Worm (Caenorhabditis elegans): ENCODE data around the gene spe-39.

The spe-39 gene

DNA sequence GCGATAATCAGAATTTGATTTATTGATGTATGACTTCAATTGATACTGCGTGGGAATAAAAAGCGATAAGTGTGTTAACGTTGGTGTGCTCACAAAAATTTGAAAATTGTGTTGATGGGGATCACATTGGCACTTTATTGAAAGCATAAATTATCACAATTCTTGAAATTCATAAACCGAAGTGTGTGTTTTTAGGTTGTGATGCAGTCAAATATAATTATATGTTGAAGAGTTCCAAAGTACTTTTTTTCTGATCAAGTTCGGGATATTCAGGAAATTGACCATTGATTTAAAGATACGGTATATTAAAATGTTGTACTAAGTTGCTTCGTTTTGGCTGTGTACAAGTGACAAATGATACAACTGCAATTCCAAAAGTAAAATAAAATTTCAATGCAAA is 9.5 kb upstream of the spe-39 start, which contains the start of gene srh-28:
Gene srh-28, minus strand, starts transcription at position 101 of the 400 bp plus-strand sequence.
- TF ChIP-seq him-1 (tag; optimal IDR thresholded peaks at IDR 0.05) (no peak), W03F9.2 (tag; optimal IDR thresholded peaks at IDR 0.05) (no peak), dao-5 (tag; optimal IDR thresholded peaks at IDR 0.05) (no peak)

- TF ChIP-seq W03F9.2 (tag; optimal IDR thresholded peaks at IDR 0.05) (no peak), dao-5 (tag; optimal IDR thresholded peaks at IDR 0.05) (no peak), him-1 (tag; optimal IDR thresholded peaks at IDR 0.05) (no peak)
Measured at ce11 chrV:6778457-6778856, 6.8 kb upstream of the spe-39 start.

ce11 chrV:6780166-6780565 is 5.1 kb upstream of the spe-39 start, which contains the start of gene ZC404.15:
TSS of gene ZC404.15 (plus strand) at chrV:6780466.
- no peak for TF ChIP-seq dao-5 (tag; optimal IDR thresholded peaks at IDR 0.05)
- no peak for TF ChIP-seq W03F9.2 (tag; optimal IDR thresholded peaks at IDR 0.05)
- TF ChIP-seq him-1 (tag; optimal IDR thresholded peaks at IDR 0.05), result no peak

ce11 chrV:6780676-6781075 is 4.6 kb upstream of the spe-39 start:
- TF ChIP-seq dao-5 (tag; optimal IDR thresholded peaks at IDR 0.05) (no peak), him-1 (tag; optimal IDR thresholded peaks at IDR 0.05) (no peak), W03F9.2 (tag; optimal IDR thresholded peaks at IDR 0.05) (no peak)

DNA sequence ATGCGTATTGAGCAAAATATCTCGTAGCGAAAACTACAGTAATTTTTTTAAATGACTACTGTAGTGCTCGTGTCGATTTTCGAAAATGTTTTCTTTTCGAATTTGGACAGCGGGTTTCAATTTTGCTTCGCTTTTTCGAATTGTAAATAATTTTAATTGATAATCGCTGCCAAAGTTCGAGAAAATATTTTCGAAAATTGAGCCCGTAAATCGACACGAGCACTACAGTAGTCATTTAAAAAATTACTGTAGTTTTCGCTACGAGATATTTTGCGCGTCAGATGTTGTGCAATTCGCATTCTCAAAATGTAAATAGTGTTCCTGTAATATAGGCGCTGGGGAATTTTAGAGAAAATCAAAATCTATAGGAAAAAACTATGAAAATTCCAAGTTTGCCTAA is 3.0 kb upstream of the spe-39 start:
- TF ChIP-seq him-1 (tag; optimal IDR thresholded peaks at IDR 0.05) (no peak), dao-5 (tag; optimal IDR thresholded peaks at IDR 0.05) (no peak), W03F9.2 (tag; optimal IDR thresholded peaks at IDR 0.05) (no peak)

DNA sequence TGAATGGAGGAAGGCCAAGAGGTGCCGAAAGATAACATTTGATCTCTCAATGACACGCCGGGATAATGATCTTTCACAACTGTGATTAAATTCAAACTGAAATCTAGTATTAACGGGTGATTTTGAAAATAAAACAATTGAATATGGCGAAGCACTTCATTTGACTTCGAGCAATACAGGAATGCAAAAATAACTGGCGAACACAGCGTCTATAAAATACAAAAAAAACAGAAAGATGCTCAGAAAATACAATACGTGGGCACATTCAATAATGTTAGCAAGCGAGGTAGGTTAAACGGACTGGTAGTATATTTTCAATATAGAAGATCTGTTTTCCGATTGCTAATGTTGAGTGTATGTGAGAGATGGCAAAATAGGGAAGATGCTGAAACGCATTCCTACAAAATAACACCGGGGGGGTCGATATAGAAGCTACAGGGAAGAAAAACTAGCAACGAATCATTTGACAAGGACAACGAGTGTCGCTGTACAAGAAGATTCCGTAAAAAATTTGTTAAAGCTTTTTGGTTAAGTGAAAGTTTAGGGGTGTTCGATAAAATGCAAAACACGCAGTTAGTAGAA is 2.1 kb upstream of the spe-39 start:
- TF ChIP-seq him-1 (tag; optimal IDR thresholded peaks at IDR 0.05), result no peak

DNA sequence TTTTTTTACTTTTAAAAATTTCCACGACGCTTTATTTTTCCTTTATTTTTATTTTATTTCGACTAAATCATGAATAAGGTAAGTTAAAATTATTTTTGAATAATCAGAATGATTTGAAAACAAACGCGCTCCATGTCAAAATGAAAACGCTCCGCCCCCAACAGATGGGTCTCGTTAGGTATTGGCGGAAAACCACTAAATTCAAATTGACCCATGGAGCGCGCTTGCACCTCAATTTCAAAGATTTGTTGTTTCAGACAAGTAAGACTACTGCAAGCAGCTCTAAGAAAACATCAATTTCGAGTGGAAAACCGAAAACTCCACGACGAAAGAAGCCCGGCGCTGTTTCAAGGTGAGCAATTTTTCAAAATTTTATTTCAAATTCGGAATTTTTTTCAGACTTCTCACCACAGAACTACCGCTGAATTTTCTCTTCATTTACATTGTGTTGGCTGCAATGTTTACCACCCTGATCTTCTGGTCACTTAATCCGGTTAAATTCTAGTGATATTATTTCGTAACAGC is 2.7 kb downstream of the spe-39 start, which contains the start of gene ZC404.2:
Gene ZC404.2, plus strand, starts transcription at position 47 of the 525 bp plus-strand sequence.
- TF ChIP-seq him-1 (tag; optimal IDR thresholded peaks at IDR 0.05) (no peak), W03F9.2 (tag; optimal IDR thresholded peaks at IDR 0.05) (no peak), dao-5 (tag; optimal IDR thresholded peaks at IDR 0.05) (no peak)

DNA sequence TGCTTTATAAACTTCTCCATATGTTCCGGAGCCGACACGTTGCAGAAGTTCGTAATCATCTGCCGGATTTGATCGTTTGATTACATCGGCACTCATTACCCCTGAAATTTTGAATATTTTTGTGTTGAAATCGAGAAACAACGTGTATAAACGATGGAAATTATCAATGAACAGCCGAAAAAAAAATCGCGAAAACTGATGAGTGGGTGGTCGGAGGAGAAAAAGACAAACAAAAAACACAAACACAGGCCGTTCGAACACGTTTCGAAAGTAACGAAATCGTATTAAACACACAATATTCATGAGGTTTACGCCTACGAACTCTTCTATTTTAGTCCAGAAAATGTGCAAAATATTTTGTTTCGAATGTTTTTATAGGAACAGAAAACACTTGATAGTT is 7.3 kb downstream of the spe-39 start, which contains the start of gene gck-2:
Gene gck-2, minus strand, starts transcription at position 101 of the 400 bp plus-strand sequence.
- TF ChIP-seq dao-5 (tag; optimal IDR thresholded peaks at IDR 0.05) (no peak), W03F9.2 (tag; optimal IDR thresholded peaks at IDR 0.05) (no peak), him-1 (tag; optimal IDR thresholded peaks at IDR 0.05) (no peak)

ce11 chrV:6792973-6793372 is 7.7 kb downstream of the spe-39 start:
- TF ChIP-seq dao-5 (tag; optimal IDR thresholded peaks at IDR 0.05) (no peak), W03F9.2 (tag; optimal IDR thresholded peaks at IDR 0.05) (no peak), him-1 (tag; optimal IDR thresholded peaks at IDR 0.05) (no peak)

DNA sequence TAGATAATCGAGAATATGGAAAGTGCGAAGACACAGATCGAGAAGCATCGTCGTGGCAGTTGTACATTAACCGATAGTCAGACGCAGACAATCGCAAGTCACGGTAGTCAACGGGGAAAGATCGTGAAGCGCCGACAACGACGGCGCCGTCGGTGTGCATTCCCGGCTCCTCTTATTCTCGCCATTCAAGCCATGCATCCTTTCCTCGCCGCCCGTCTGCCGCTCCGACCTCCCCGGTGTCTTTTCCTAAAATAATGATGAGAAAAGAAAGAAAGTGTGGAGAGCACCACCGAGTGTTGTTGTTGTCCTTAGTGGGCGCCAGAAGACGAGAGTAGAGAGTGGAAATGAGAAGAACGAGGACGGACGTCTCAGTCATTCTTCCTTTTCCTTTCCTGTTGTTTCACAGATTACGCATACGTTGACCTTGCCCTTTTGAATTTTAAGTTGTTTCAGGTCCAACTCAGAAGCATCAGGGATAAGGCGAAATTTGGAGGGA is 8.5 kb downstream of the spe-39 start, which contains the start of gene ZC404.1:
Gene ZC404.1, plus strand, starts transcription at position 446 of the 496 bp plus-strand sequence.
- TF ChIP-seq W03F9.2 (tag; optimal IDR thresholded peaks at IDR 0.05), result no peak
- no peak for TF ChIP-seq him-1 (tag; optimal IDR thresholded peaks at IDR 0.05)
- no peak for TF ChIP-seq dao-5 (tag; optimal IDR thresholded peaks at IDR 0.05)

DNA sequence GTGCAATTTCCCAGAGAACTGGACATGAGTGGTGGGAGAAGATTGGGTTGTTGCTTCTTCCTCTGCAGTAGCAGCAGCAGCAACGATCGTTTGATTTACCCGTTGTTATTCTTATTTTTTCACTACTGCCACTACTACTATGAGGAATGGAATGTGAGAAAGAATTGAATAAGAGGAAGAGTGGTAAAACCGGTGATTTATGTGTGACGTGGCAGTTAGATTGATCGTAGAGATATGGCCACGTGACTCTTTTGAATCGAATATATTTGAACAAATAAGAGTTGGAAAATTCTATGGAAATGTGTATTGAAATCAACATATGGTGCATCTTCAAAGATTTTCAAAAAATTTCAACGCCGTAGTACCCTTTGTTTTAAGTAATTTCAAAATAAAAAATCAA is 11.0 kb downstream of the spe-39 start:
- TF ChIP-seq him-1 (tag; optimal IDR thresholded peaks at IDR 0.05) (no peak), dao-5 (tag; optimal IDR thresholded peaks at IDR 0.05) (no peak), W03F9.2 (tag; optimal IDR thresholded peaks at IDR 0.05) (no peak)

ce11 chrV:6796894-6797293 is 11.6 kb downstream of the spe-39 start:
- no peak for TF ChIP-seq dao-5 (tag; optimal IDR thresholded peaks at IDR 0.05)
- no peak for TF ChIP-seq W03F9.2 (tag; optimal IDR thresholded peaks at IDR 0.05)
- no peak for TF ChIP-seq him-1 (tag; optimal IDR thresholded peaks at IDR 0.05)

DNA sequence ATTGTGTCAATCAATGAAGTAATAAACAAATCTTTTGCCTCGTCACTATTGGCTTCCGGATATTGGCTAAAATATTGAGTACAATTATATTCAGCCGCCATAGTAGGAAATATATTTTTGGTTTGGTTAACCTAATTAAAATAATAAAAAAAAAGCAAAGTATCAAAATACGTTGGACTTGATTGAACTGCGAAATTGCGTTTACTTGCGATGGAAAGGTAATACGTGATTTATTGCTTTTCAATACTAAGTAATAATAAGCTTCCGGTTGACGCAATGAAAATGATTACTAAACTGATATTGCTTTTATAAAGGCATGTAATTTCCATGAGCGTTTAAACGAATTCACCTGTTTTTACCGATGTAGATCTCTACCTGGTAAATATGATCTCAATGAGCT is 14.3 kb downstream of the spe-39 start, which contains the start of gene dmsr-9:
Gene dmsr-9, minus strand, starts transcription at position 101 of the 400 bp plus-strand sequence.
- TF ChIP-seq him-1 (tag; optimal IDR thresholded peaks at IDR 0.05) (no peak), W03F9.2 (tag; optimal IDR thresholded peaks at IDR 0.05) (no peak), dao-5 (tag; optimal IDR thresholded peaks at IDR 0.05) (no peak)

- no peak for TF ChIP-seq W03F9.2 (tag; optimal IDR thresholded peaks at IDR 0.05)
Measured at ce11 chrV:6801850-6802249, 16.6 kb downstream of the spe-39 start, which contains the start of gene dmsr-10. TSS of gene dmsr-10 (minus strand) at chrV:6801950.

ce11 chrV:6803992-6804391 is 18.7 kb downstream of the spe-39 start, which contains the start of gene dmsr-11:
TSS of gene dmsr-11 (minus strand) at chrV:6804092.
- TF ChIP-seq W03F9.2 (tag; optimal IDR thresholded peaks at IDR 0.05), result no peak
- no peak for TF ChIP-seq him-1 (tag; optimal IDR thresholded peaks at IDR 0.05)
- TF ChIP-seq dao-5 (tag; optimal IDR thresholded peaks at IDR 0.05), result no peak
